Worm (Caenorhabditis elegans) whole organism, L3 larva: ENCODE results near the gene C46F11.4.

Experiments used
- R02D3.7 ChIP-seq: fragments of 150-350 bp; optimal IDR thresholded peaks from 2 replicates; lab custom pipeline; 2014; ENCODE audit warnings: missing biosample characterization, missing genetic modification characterization
- ZK546.5 ChIP-seq: sonication (generic microtip); optimal IDR thresholded peaks from 2 replicates; lab custom pipeline; 2017; ENCODE audit warnings: missing biosample characterization, missing genetic modification characterization
- aly-2 ChIP-seq: fragments of 150-350 bp; optimal IDR thresholded peaks from 2 replicates; lab custom pipeline; 2014; ENCODE audit warnings: missing biosample characterization, missing genetic modification characterization
- ama-1 ChIP-seq: fragments of 150-350 bp; optimal IDR thresholded peaks from 2 replicates; lab custom pipeline; 2018
- ceh-16 ChIP-seq: sonication (generic microtip); optimal IDR thresholded peaks from 2 replicates; lab custom pipeline; 2017; ENCODE audit warnings: missing biosample characterization, missing genetic modification characterization
- ceh-28 ChIP-seq: fragments of 150-350 bp; optimal IDR thresholded peaks from 2 replicates; lab custom pipeline; 2014; ENCODE audit warnings: missing biosample characterization, missing genetic modification reagents, missing genetic modification characterization
- ceh-82 ChIP-seq: fragments of 150-350 bp; optimal IDR thresholded peaks from 2 replicates; lab custom pipeline; 2014; ENCODE audit warnings: missing biosample characterization, missing genetic modification characterization
- ceh-9 ChIP-seq: sonication (generic microtip); optimal IDR thresholded peaks from 2 replicates; lab custom pipeline; 2018; ENCODE audit warnings: missing biosample characterization, missing genetic modification characterization
- daf-12 ChIP-seq: fragments of 150-350 bp; optimal IDR thresholded peaks from 2 replicates; lab custom pipeline; 2014; ENCODE audit warnings: missing biosample characterization, missing genetic modification reagents, missing genetic modification characterization
- egl-27 ChIP-seq: sonication (generic microtip); optimal IDR thresholded peaks from 4 replicates; lab custom pipeline; 2017; ENCODE audit warnings: missing biosample characterization, missing genetic modification reagents, missing genetic modification characterization
- egl-5 ChIP-seq: fragments of 150-350 bp; optimal IDR thresholded peaks from 2 replicates; lab custom pipeline; 2017; ENCODE audit warnings: missing biosample characterization, missing genetic modification reagents, missing genetic modification characterization, inconsistent platforms
- elt-2 ChIP-seq: sonication (generic microtip); optimal IDR thresholded peaks from 2 replicates; lab custom pipeline; 2016; ENCODE audit warnings: missing genetic modification reagents, mild to moderate bottlenecking, missing genetic modification characterization, missing compliant biosample characterization
- elt-3 ChIP-seq, 3 experiments: fragments of 150-350 bp in 1 of 3; sonication (generic microtip) in 2 of 3; optimal IDR thresholded peaks; 2 replicates in 2 of 3; 4 replicates in 1 of 3; lab custom pipeline; 2014 to 2017; ENCODE audit warnings: missing biosample characterization in 3 of 3, missing genetic modification characterization in 3 of 3
- fkh-10 ChIP-seq: sonication (generic microtip); optimal IDR thresholded peaks from 2 replicates; lab custom pipeline; 2017; ENCODE audit warnings: missing biosample characterization, missing genetic modification reagents, missing genetic modification characterization
- fos-1 ChIP-seq: fragments of 150-350 bp; optimal IDR thresholded peaks from 2 replicates; lab custom pipeline; 2014; ENCODE audit warnings: missing biosample characterization, missing genetic modification characterization
- jun-1 ChIP-seq: fragments of 150-350 bp; optimal IDR thresholded peaks from 2 replicates; lab custom pipeline; 2014; ENCODE audit warnings: missing biosample characterization, missing genetic modification reagents, missing genetic modification characterization
- lin-15B ChIP-seq: fragments of 150-350 bp; optimal IDR thresholded peaks from 2 replicates; lab custom pipeline; 2014; ENCODE audit warnings: missing biosample characterization, missing genetic modification characterization
- lin-39 ChIP-seq: fragments of 150-350 bp; optimal IDR thresholded peaks from 2 replicates; lab custom pipeline; 2018; ENCODE audit warnings: missing biosample characterization, missing genetic modification reagents, missing genetic modification characterization
- lsy-12 ChIP-seq: sonication (generic microtip); optimal IDR thresholded peaks from 2 replicates; lab custom pipeline; 2016; ENCODE audit warnings: mild to moderate bottlenecking, missing genetic modification characterization, missing compliant biosample characterization
- mdl-1 ChIP-seq: fragments of 150-350 bp; optimal IDR thresholded peaks from 2 replicates; lab custom pipeline; 2014; ENCODE audit warnings: missing biosample characterization, missing genetic modification characterization
- mml-1 ChIP-seq: fragments of 150-350 bp; sonication (generic microtip); optimal IDR thresholded peaks from 3 replicates; lab custom pipeline; 2014; ENCODE audit warnings: missing biosample characterization, missing genetic modification characterization
- nfya-1 ChIP-seq: sonication (generic microtip); optimal IDR thresholded peaks from 2 replicates; lab custom pipeline; 2017; ENCODE audit warnings: missing genetic modification characterization, mild to moderate bottlenecking, missing compliant biosample characterization, antibody characterized with exemption, moderate library complexity; ENCODE audit not compliant: insufficient read depth
- nhr-11 ChIP-seq: fragments of 150-350 bp; optimal IDR thresholded peaks from 2 replicates; lab custom pipeline; 2014; ENCODE audit warnings: missing biosample characterization, missing genetic modification characterization
- nhr-12 ChIP-seq: fragments of 150-350 bp; optimal IDR thresholded peaks from 2 replicates; lab custom pipeline; 2014; ENCODE audit warnings: missing biosample characterization, missing genetic modification characterization
- nhr-23 ChIP-seq: fragments of 150-350 bp; optimal IDR thresholded peaks from 2 replicates; lab custom pipeline; 2014; ENCODE audit warnings: missing biosample characterization, missing genetic modification reagents, missing genetic modification characterization
- nhr-25 ChIP-seq: sonication (generic microtip); optimal IDR thresholded peaks from 2 replicates; lab custom pipeline; 2017; ENCODE audit warnings: missing biosample characterization, missing genetic modification characterization
- nhr-43 ChIP-seq: sonication (generic microtip); optimal IDR thresholded peaks from 2 replicates; lab custom pipeline; 2016; ENCODE audit warnings: mild to moderate bottlenecking, missing genetic modification characterization, missing compliant biosample characterization; ENCODE audit not compliant: poor library complexity, severe bottlenecking
- nhr-67 ChIP-seq: fragments of 150-350 bp; optimal IDR thresholded peaks from 2 replicates; lab custom pipeline; 2014; ENCODE audit warnings: missing biosample characterization, missing genetic modification characterization
- nhr-76 ChIP-seq: fragments of 150-350 bp; sonication (generic microtip); optimal IDR thresholded peaks from 5 replicates; lab custom pipeline; 2014; ENCODE audit warnings: missing biosample characterization, missing genetic modification characterization
- nhr-77 ChIP-seq: fragments of 150-350 bp; optimal IDR thresholded peaks from 2 replicates; lab custom pipeline; 2014; ENCODE audit warnings: missing biosample characterization, missing genetic modification characterization
- pha-4 ChIP-seq: fragments of 150-350 bp; optimal IDR thresholded peaks from 2 replicates; lab custom pipeline; 2014; ENCODE audit warnings: missing biosample characterization, missing genetic modification reagents, missing genetic modification characterization
- pqm-1 ChIP-seq: fragments of 150-350 bp; optimal IDR thresholded peaks from 2 replicates; lab custom pipeline; 2017; ENCODE audit warnings: missing biosample characterization, missing genetic modification characterization, inconsistent platforms
- sea-2 ChIP-seq: fragments of 150-350 bp; sonication (generic microtip); optimal IDR thresholded peaks from 4 replicates; lab custom pipeline; 2014; ENCODE audit warnings: missing biosample characterization, missing genetic modification reagents, missing genetic modification characterization
- skn-1 ChIP-seq: fragments of 150-350 bp; optimal IDR thresholded peaks from 2 replicates; lab custom pipeline; 2014; ENCODE audit warnings: missing biosample characterization, missing genetic modification characterization
- snpc-4 ChIP-seq: fragments of 150-350 bp; optimal IDR thresholded peaks from 2 replicates; lab custom pipeline; 2014; ENCODE audit warnings: missing biosample characterization, missing genetic modification characterization
- unc-62 ChIP-seq: fragments of 150-350 bp; sonication (generic microtip); optimal IDR thresholded peaks from 4 replicates; lab custom pipeline; 2014; ENCODE audit warnings: missing biosample characterization, missing genetic modification reagents, missing genetic modification characterization
- zag-1 ChIP-seq: fragments of 150-350 bp; optimal IDR thresholded peaks from 2 replicates; lab custom pipeline; 2014; ENCODE audit warnings: missing biosample characterization, missing genetic modification characterization
- ztf-11 ChIP-seq: fragments of 150-350 bp; optimal IDR thresholded peaks from 2 replicates; lab custom pipeline; 2014; ENCODE audit warnings: missing biosample characterization, missing genetic modification characterization
- ztf-4 ChIP-seq: fragments of 150-350 bp; optimal IDR thresholded peaks from 2 replicates; lab custom pipeline; 2014; ENCODE audit warnings: missing biosample characterization, missing genetic modification characterization

C46F11.4 gene

DNA sequence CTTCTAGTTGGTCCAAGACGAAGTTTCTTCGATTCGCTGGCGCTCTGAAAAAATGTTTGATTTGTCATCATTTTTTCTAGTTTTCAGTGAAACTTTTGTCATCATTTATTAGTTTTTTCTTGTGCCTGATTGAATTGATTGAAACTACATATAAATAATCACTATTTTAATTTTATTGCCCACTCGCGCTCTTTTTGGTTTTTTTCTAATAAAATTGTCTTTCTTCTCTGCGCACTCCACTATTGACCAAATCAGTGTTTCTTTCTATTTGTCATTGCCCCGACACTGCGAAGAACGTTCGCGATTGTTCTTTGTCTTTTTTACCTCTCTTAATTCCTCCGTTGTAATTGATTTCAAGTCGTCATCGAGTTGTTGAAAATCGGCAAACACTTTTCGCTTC is 13.8 kb downstream of the C46F11.4 start:
- TF ChIP-seq zag-1 (tag; lab: Kevin White, UChicago) (no peak), ceh-16 (no peak), nhr-25 (tag; lab: Kevin White, UChicago) (peak; percentile 49), egl-5 (tag; lab: Kevin White, UChicago) (peak; percentile 11), lin-15B (tag; lab: Kevin White, UChicago) (no peak), unc-62 (no peak), elt-3 (tag; optimal IDR thresholded peaks at IDR 0.05; lab: Kevin White, UChicago) (no peak), ceh-9 (tag; lab: Kevin White, UChicago) (no peak), nfya-1 (tag; lab: Kevin White, UChicago) (no peak), pha-4 (tag; lab: Kevin White, UChicago) (peak; percentile 78), fos-1 (no peak), ZK546.5 (no peak), jun-1 (tag; lab: Kevin White, UChicago) (no peak), nhr-77 (tag; lab: Kevin White, UChicago) (no peak), nhr-67 (no peak), mdl-1 (no peak), nhr-11 (tag; lab: Kevin White, UChicago) (no peak), ama-1 (lab: Kevin White, UChicago) (no peak), pqm-1 (tag; lab: Kevin White, UChicago) (peak; percentile 64), ztf-4 (tag; lab: Kevin White, UChicago) (no peak), ceh-82 (tag; lab: Kevin White, UChicago) (no peak), daf-12 (tag; lab: Kevin White, UChicago) (no peak), egl-27 (tag; lab: Kevin White, UChicago) (no peak), nhr-12 (tag; lab: Kevin White, UChicago) (no peak), skn-1 (peak; percentile 51), snpc-4 (no peak), elt-2 (tag; lab: Kevin White, UChicago) (peak; percentile 72), sea-2 (no peak), ztf-11 (tag; lab: Kevin White, UChicago) (no peak), fkh-10 (GFP tag; lab: Kevin White, UChicago) (no peak), lsy-12 (tag; lab: Kevin White, UChicago) (no peak), aly-2 (no peak)

DNA sequence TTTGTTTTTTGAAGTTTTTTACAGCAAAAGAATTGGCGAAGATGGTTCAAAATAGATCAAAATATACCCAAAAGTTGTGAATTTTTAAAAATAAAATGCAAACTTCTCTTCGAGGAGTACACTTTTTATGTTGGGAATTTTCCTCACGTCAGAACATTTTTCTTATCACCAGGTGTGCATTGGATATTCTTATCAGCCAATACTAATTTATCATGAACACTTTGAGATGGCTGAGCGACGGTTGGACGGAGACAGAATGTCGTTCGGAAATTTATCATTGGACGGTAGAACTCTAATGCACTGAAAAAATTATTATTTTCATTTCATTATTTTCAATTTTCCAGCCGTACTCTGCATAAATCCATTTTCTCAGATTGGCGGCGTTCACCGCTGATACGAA is 14.8 kb downstream of the C46F11.4 start:
- no peak for TF ChIP-seq ceh-28 (tag; lab: Kevin White, UChicago)
- TF ChIP-seq pha-4 (tag; lab: Kevin White, UChicago): no peak
- peak; percentile 79 for TF ChIP-seq elt-2 (tag; lab: Kevin White, UChicago)
- no peak for TF ChIP-seq mml-1 (tag; lab: Kevin White, UChicago)
- no peak for TF ChIP-seq fos-1
- no peak for TF ChIP-seq nhr-23 (tag; lab: Kevin White, UChicago)
- TF ChIP-seq aly-2: no peak
- peak; percentile 9 for TF ChIP-seq pqm-1 (tag; lab: Kevin White, UChicago)

DNA sequence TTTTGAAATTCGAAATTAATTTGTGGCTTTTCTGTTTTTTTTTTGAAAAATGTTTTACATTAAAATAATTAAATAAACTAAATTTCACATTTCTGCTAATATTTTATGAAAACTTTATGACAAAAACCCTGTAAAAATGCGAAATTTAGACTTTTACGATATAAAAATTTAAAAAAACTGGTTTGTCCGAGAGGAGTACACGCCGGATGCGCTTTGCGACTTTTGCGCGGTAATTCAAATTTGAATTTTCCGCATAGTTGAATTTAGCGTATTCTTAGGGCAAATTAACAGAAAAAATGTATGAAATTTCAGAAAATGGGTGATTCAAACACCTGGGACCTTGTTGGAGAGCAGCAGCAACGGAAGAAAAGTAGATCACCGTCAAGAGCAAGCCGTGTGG is 20.0 kb downstream of the C46F11.4 start, which contains the start of gene unc-93:
Gene unc-93 (plus strand): TSS at position 301 of the 400 bp plus-strand sequence.
- no peak for TF ChIP-seq nhr-43 (tag; lab: Kevin White, UChicago)
- TF ChIP-seq mdl-1: no peak
- TF ChIP-seq snpc-4: no peak
- no peak for TF ChIP-seq ceh-9 (tag; lab: Kevin White, UChicago)
- no peak for TF ChIP-seq pha-4 (tag; lab: Kevin White, UChicago)
- no peak for TF ChIP-seq nhr-76 (tag; lab: Kevin White, UChicago)
- TF ChIP-seq skn-1: no peak
- TF ChIP-seq elt-2 (tag; lab: Kevin White, UChicago): no peak
- TF ChIP-seq fos-1: no peak
- TF ChIP-seq egl-27 (tag; lab: Kevin White, UChicago): no peak
- no peak for TF ChIP-seq nhr-67

DNA sequence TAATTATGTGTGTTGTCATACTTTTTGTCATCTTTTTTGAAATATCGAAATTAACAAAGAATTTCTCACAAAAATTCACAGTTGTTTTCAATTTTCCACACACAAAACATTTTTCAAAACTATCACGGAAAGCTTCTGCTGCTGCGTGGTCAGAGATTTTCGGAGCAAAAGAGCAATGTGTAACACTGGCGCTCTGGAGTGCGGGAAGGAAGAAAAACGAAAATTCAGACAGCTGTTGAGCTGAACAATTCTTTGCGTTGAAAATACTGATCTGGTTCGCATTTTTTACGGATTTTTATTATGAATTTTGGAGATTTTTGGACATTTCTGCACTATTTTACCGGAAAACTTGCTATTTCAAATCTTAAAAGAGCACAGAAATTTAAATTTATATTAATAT is 20.5 kb downstream of the C46F11.4 start:
- TF ChIP-seq unc-62 (no peak), nhr-67 (no peak), snpc-4 (no peak), lin-15B (tag; lab: Kevin White, UChicago) (no peak), R02D3.7 (no peak), lin-39 (tag; lab: Kevin White, UChicago) (peak; percentile 3), jun-1 (tag; lab: Kevin White, UChicago) (no peak)
